Fruit fly (Drosophila melanogaster) whole organism, embryonic: Measurements from ENCODE around the gene CG10674.

ENCODE experiments used
- Abd-B ChIP-seq: fragments of 200-800 bp; sonication (Bioruptor generic); optimal IDR thresholded peaks from 2 replicates; lab custom pipeline; 2018; ENCODE audit warnings: missing biosample characterization, mild to moderate bottlenecking, missing genetic modification characterization, moderate library complexity
- BtbVII ChIP-seq: fragments of 200-800 bp; sonication (Bioruptor generic); optimal IDR thresholded peaks from 3 replicates; lab custom pipeline; 2017; ENCODE audit warnings: missing biosample characterization, mild to moderate bottlenecking, missing genetic modification characterization
- CG11456 ChIP-seq: fragments of 200-800 bp; sonication (Bioruptor generic); IDR thresholded peaks from 3 replicates; pipeline ENCODE4 v1.3.6; 2022; ENCODE audit warnings: missing biosample characterization, missing genetic modification characterization
- CG11504 ChIP-seq: fragments of 200-800 bp; sonication (Bioruptor generic); optimal IDR thresholded peaks from 3 replicates; lab custom pipeline; 2019; ENCODE audit warnings: missing biosample characterization, mild to moderate bottlenecking, missing genetic modification characterization, moderate library complexity
- CG11560 ChIP-seq: fragments of 200-800 bp; sonication (Bioruptor generic); IDR thresholded peaks from 3 replicates; pipeline ENCODE4 v1.3.6; 2022; ENCODE audit warnings: missing biosample characterization, missing genetic modification characterization
- CG12299 ChIP-seq: fragments of 200-800 bp; sonication (Bioruptor generic); optimal IDR thresholded peaks from 2 replicates; lab custom pipeline; 2018; ENCODE audit warnings: missing biosample characterization, mild to moderate bottlenecking, missing genetic modification characterization
- CG12391 ChIP-seq: fragments of 200-800 bp; sonication (Bioruptor generic); optimal IDR thresholded peaks from 3 replicates; lab custom pipeline; 2018; ENCODE audit warnings: missing biosample characterization, mild to moderate bottlenecking, missing genetic modification characterization, moderate library complexity
- CG13424 ChIP-seq: fragments of 200-800 bp; sonication (Bioruptor generic); optimal IDR thresholded peaks from 2 replicates; lab custom pipeline; 2019; ENCODE audit warnings: missing biosample characterization, mild to moderate bottlenecking, missing genetic modification characterization, moderate library complexity
- CG14014 ChIP-seq: fragments of 200-800 bp; sonication (Bioruptor generic); IDR thresholded peaks from 2 replicates; pipeline ENCODE4 v1.3.6; 2022; ENCODE audit warnings: missing biosample characterization, missing genetic modification characterization
- CG1647 ChIP-seq: fragments of 200-800 bp; sonication (Bioruptor generic); optimal IDR thresholded peaks from 3 replicates; lab custom pipeline; 2016; ENCODE audit warnings: missing biosample characterization, missing genetic modification characterization
- CG17361 ChIP-seq: fragments of 200-800 bp; sonication (Bioruptor generic); IDR thresholded peaks from 3 replicates; pipeline ENCODE4 v1.3.6; 2022; ENCODE audit warnings: missing biosample characterization, missing genetic modification characterization
- CG18476 ChIP-seq: fragments of 200-800 bp; sonication (Bioruptor generic); optimal IDR thresholded peaks from 2 replicates; lab custom pipeline; 2016; ENCODE audit warnings: missing biosample characterization, mild to moderate bottlenecking, missing genetic modification characterization
- CG18764 ChIP-seq: fragments of 200-800 bp; sonication (Bioruptor generic); optimal IDR thresholded peaks from 3 replicates; lab custom pipeline; 2016; ENCODE audit warnings: missing biosample characterization, missing genetic modification characterization
- CG2116 ChIP-seq: fragments of 200-800 bp; sonication (Bioruptor generic); optimal IDR thresholded peaks from 3 replicates; lab custom pipeline; 2018; ENCODE audit warnings: missing biosample characterization, mild to moderate bottlenecking, missing genetic modification characterization
- CG2712 ChIP-seq: fragments of 200-800 bp; optimal IDR thresholded peaks from 3 replicates; lab custom pipeline; 2019; ENCODE audit warnings: missing biosample characterization, mild to moderate bottlenecking, missing genetic modification characterization, moderate library complexity
- CG3838 ChIP-seq: fragments of 200-800 bp; sonication (Bioruptor generic); optimal IDR thresholded peaks from 3 replicates; lab custom pipeline; 2016; ENCODE audit warnings: missing biosample characterization, missing genetic modification characterization
- CG43689 ChIP-seq: fragments of 200-800 bp; sonication (Bioruptor generic); IDR thresholded peaks from 2 replicates; pipeline ENCODE4 v1.3.6; 2022; ENCODE audit warnings: missing biosample characterization, missing genetic modification characterization
- CG7745 ChIP-seq: fragments of 200-800 bp; sonication (Bioruptor generic); optimal IDR thresholded peaks from 2 replicates; lab custom pipeline; 2018; ENCODE audit warnings: missing biosample characterization, mild to moderate bottlenecking, missing genetic modification characterization, moderate library complexity
- CG8281 ChIP-seq: fragments of 200-800 bp; sonication (Bioruptor generic); optimal IDR thresholded peaks from 2 replicates; lab custom pipeline; 2018; ENCODE audit warnings: missing biosample characterization, mild to moderate bottlenecking, missing genetic modification characterization, moderate library complexity
- CG8924 ChIP-seq: fragments of 200-800 bp; optimal IDR thresholded peaks from 3 replicates; lab custom pipeline; 2019; ENCODE audit warnings: missing biosample characterization, mild to moderate bottlenecking, missing genetic modification characterization, moderate library complexity
- Camta ChIP-seq: fragments of 200-800 bp; sonication (Bioruptor generic); optimal IDR thresholded peaks from 2 replicates; lab custom pipeline; 2016; ENCODE audit warnings: missing biosample characterization, missing genetic modification characterization
- Chrac-16 ChIP-seq: fragments of 200-800 bp; sonication (Bioruptor generic); optimal IDR thresholded peaks from 3 replicates; lab custom pipeline; 2016; ENCODE audit warnings: missing biosample characterization, missing genetic modification characterization
- CkIIα-i1 ChIP-seq: fragments of 200-800 bp; sonication (Bioruptor generic); IDR thresholded peaks from 2 replicates; pipeline ENCODE4 v1.3.6; 2022; ENCODE audit warnings: missing biosample characterization, missing genetic modification characterization
- Deaf1 ChIP-seq: fragments of 200-800 bp; optimal IDR thresholded peaks from 3 replicates; lab custom pipeline; 2019; ENCODE audit warnings: missing biosample characterization, mild to moderate bottlenecking, missing genetic modification characterization, moderate library complexity
- Dek ChIP-seq: fragments of 200-800 bp; sonication (Bioruptor generic); optimal IDR thresholded peaks from 3 replicates; lab custom pipeline; 2019; ENCODE audit warnings: missing biosample characterization, mild to moderate bottlenecking, missing genetic modification characterization, moderate library complexity
- Dip2 ChIP-seq: fragments of 200-800 bp; sonication (Bioruptor generic); IDR thresholded peaks from 2 replicates; pipeline ENCODE4 v1.3.6; 2022; ENCODE audit warnings: missing biosample characterization, missing genetic modification characterization
- Dll ChIP-seq: fragments of 200-800 bp; sonication (Bioruptor generic); IDR thresholded peaks from 4 replicates; pipeline ENCODE4 v1.3.6; 2022; ENCODE audit warnings: missing biosample characterization, missing genetic modification characterization; ENCODE audit not compliant: partially characterized antibody
- HHEX ChIP-seq: fragments of 200-800 bp; sonication (Bioruptor generic); optimal IDR thresholded peaks from 3 replicates; lab custom pipeline; 2017; ENCODE audit warnings: missing biosample characterization, mild to moderate bottlenecking, missing genetic modification characterization, missing genetic modification reagents
- HmgD ChIP-seq: fragments of 200-800 bp; sonication (Bioruptor generic); optimal IDR thresholded peaks from 3 replicates; lab custom pipeline; 2016; ENCODE audit warnings: missing biosample characterization, missing genetic modification characterization
- Mad ChIP-seq: fragments of 200-800 bp; sonication (Bioruptor generic); optimal IDR thresholded peaks from 2 replicates; lab custom pipeline; 2016; ENCODE audit warnings: missing biosample characterization, missing genetic modification characterization
- Max ChIP-seq: fragments of 200-800 bp; sonication (Bioruptor generic); optimal IDR thresholded peaks from 2 replicates; lab custom pipeline; 2016; ENCODE audit warnings: missing biosample characterization, mild to moderate bottlenecking, missing genetic modification characterization
- Nf-YA ChIP-seq: fragments of 200-800 bp; sonication (Bioruptor generic); IDR thresholded peaks from 2 replicates; pipeline ENCODE4 v1.3.6; 2022; ENCODE audit warnings: missing biosample characterization, missing genetic modification characterization
- Ravus ChIP-seq: fragments of 200-800 bp; sonication (Bioruptor generic); IDR thresholded peaks from 2 replicates; pipeline ENCODE4 v1.3.6; 2022; ENCODE audit warnings: missing biosample characterization, missing genetic modification characterization
- Six4 ChIP-seq: fragments of 200-800 bp; sonication (Bioruptor generic); optimal IDR thresholded peaks from 2 replicates; lab custom pipeline; 2016; ENCODE audit warnings: missing biosample characterization, missing genetic modification characterization
- YL-1 ChIP-seq: fragments of 200-800 bp; sonication (Bioruptor generic); optimal IDR thresholded peaks from 3 replicates; lab custom pipeline; 2017; ENCODE audit warnings: missing biosample characterization, mild to moderate bottlenecking, missing genetic modification characterization
- ato ChIP-seq: fragments of 200-800 bp; sonication (Bioruptor generic); IDR thresholded peaks from 2 replicates; pipeline ENCODE4 v1.3.6; 2022; ENCODE audit warnings: missing biosample characterization, missing genetic modification characterization; ENCODE audit not compliant: partially characterized antibody
- btn ChIP-seq: fragments of 200-800 bp; sonication (Bioruptor generic); optimal IDR thresholded peaks from 2 replicates; lab custom pipeline; 2016; ENCODE audit warnings: missing biosample characterization, missing genetic modification characterization
- cas ChIP-seq: fragments of 200-800 bp; sonication (Bioruptor generic); IDR thresholded peaks from 2 replicates; pipeline ENCODE4 v1.3.6; 2022; ENCODE audit warnings: missing biosample characterization, missing genetic modification characterization
- gem ChIP-seq: fragments of 200-800 bp; sonication (Bioruptor generic); optimal IDR thresholded peaks from 2 replicates; lab custom pipeline; 2019; ENCODE audit warnings: missing biosample characterization, mild to moderate bottlenecking, missing genetic modification characterization, moderate library complexity
- grau ChIP-seq: fragments of 200-800 bp; optimal IDR thresholded peaks from 3 replicates; lab custom pipeline; 2019; ENCODE audit warnings: missing biosample characterization, mild to moderate bottlenecking, missing genetic modification characterization, moderate library complexity
- her ChIP-seq: fragments of 200-800 bp; sonication (Bioruptor generic); optimal IDR thresholded peaks from 2 replicates; lab custom pipeline; 2016; ENCODE audit warnings: missing biosample characterization, missing genetic modification characterization
- odd ChIP-seq: fragments of 200-800 bp; sonication (Bioruptor generic); optimal IDR thresholded peaks from 2 replicates; lab custom pipeline; 2017; ENCODE audit warnings: missing biosample characterization, mild to moderate bottlenecking, missing genetic modification characterization
- onecut ChIP-seq: fragments of 200-800 bp; sonication (Bioruptor generic); IDR thresholded peaks from 2 replicates; pipeline ENCODE4 v1.3.6; 2022; ENCODE audit warnings: missing biosample characterization, missing genetic modification characterization
- p53 ChIP-seq: fragments of 200-800 bp; sonication (Bioruptor generic); optimal IDR thresholded peaks from 2 replicates; lab custom pipeline; 2016; ENCODE audit warnings: missing biosample characterization, missing genetic modification characterization
- pho ChIP-seq: fragments of 200-800 bp; sonication (Bioruptor generic); optimal IDR thresholded peaks from 2 replicates; lab custom pipeline; 2016; ENCODE audit warnings: missing biosample characterization, missing genetic modification characterization
- pum ChIP-seq: fragments of 200-800 bp; sonication (Bioruptor generic); optimal IDR thresholded peaks from 2 replicates; lab custom pipeline; 2016; ENCODE audit warnings: missing biosample characterization, missing genetic modification characterization
- repo ChIP-seq: fragments of 200-800 bp; sonication (Bioruptor generic); optimal IDR thresholded peaks from 2 replicates; lab custom pipeline; 2016; ENCODE audit warnings: missing biosample characterization, missing genetic modification characterization
- ro ChIP-seq: fragments of 200-800 bp; sonication (Bioruptor generic); IDR thresholded peaks from 2 replicates; pipeline ENCODE4 v1.3.6; 2022; ENCODE audit warnings: missing biosample characterization, missing genetic modification characterization
- schlank ChIP-seq: fragments of 200-800 bp; sonication (Bioruptor generic); optimal IDR thresholded peaks from 2 replicates; lab custom pipeline; 2018; ENCODE audit warnings: missing biosample characterization, mild to moderate bottlenecking, missing genetic modification characterization
- tio ChIP-seq: fragments of 200-800 bp; sonication (Bioruptor generic); optimal IDR thresholded peaks from 2 replicates; lab custom pipeline; 2017; ENCODE audit warnings: missing biosample characterization, missing genetic modification characterization, inconsistent platforms
- trem ChIP-seq: fragments of 200-800 bp; optimal IDR thresholded peaks from 3 replicates; lab custom pipeline; 2019; ENCODE audit warnings: missing biosample characterization, mild to moderate bottlenecking, missing genetic modification characterization, moderate library complexity
- zfh2 ChIP-seq: fragments of 200-800 bp; sonication (Bioruptor generic); optimal IDR thresholded peaks from 2 replicates; lab custom pipeline; 2016; ENCODE audit warnings: missing biosample characterization, missing genetic modification characterization

The CG10674 gene

DNA sequence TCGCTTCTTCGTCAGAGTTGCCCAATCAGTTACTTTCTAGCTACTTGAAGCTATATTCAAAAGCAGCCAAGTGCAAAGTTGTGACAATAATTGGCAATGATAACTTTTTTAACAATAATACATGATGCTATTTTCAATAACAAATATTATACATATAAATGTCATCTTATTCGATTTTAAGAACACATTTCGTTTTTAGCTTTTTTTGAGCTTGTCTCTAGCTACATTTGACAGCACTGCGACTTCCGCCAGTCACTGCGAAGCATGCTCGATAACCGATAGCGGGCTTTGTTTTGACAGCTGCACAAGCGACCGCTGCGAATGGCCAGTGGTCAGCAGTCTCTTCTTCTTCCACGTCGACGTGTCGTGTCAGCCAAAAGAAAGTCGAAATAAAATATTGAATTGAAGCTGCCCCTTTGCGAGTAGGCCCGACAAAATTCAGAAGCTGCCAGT, 16.3 kb upstream of the CG10674 start, which contains the start of the genes Gen and Srp54k (continued):
- peak; percentile 35 for TF ChIP-seq Chrac-16 (GFP tag; lab: Kevin White, UChicago)
- peak; percentile 24 for TF ChIP-seq CG13424
- TF ChIP-seq cas, result no peak
- TF ChIP-seq zfh2 (GFP tag; lab: Kevin White, UChicago), result peak; percentile 40
- no peak for TF ChIP-seq Ravus
- TF ChIP-seq CG2116 (GFP tag; lab: Kevin White, UChicago), result peak; percentile 35
- no peak for TF ChIP-seq CG11504
- TF ChIP-seq Abd-B (GFP tag; lab: Kevin White, UChicago), result peak; percentile 20
- TF ChIP-seq YL-1 (GFP tag; lab: Kevin White, UChicago), result peak; percentile 96
- TF ChIP-seq CG7745 (tag; lab: Kevin White, UChicago), result no peak
- no peak for TF ChIP-seq tio (GFP tag; lab: Kevin White, UChicago)
- TF ChIP-seq Nf-YA (GFP tag; lab: Robert Waterston, UW), result no peak
- no peak for TF ChIP-seq p53
- TF ChIP-seq Mad (GFP tag; lab: Kevin White, UChicago), result peak; percentile 52
- peak; percentile 23 for TF ChIP-seq trem (tag; lab: Kevin White, UChicago)
- TF ChIP-seq gem (tag; lab: Kevin White, UChicago), result no peak
- no peak for TF ChIP-seq Max (GFP tag; lab: Kevin White, UChicago)
- TF ChIP-seq CG14014, result no peak
- no peak for TF ChIP-seq Deaf1
- no peak for TF ChIP-seq CG18476 (GFP tag; lab: Kevin White, UChicago)
- no peak for TF ChIP-seq Six4 (GFP tag; lab: Kevin White, UChicago)
- TF ChIP-seq schlank (tag; lab: Kevin White, UChicago), result no peak
- peak; percentile 48; the same call in 2 of the 4 replicates for TF ChIP-seq Dll (GFP tag; lab: Robert Waterston, UW)
- no peak for TF ChIP-seq CG17361
- no peak for TF ChIP-seq CG1647 (GFP tag; lab: Kevin White, UChicago)
- TF ChIP-seq Camta (GFP tag; lab: Kevin White, UChicago), result no peak
- TF ChIP-seq CG3838 (GFP tag; lab: Kevin White, UChicago), result no peak
- TF ChIP-seq CG11560, result no peak
- no peak for TF ChIP-seq BtbVII (GFP tag; lab: Kevin White, UChicago)
- peak; percentile 37 for TF ChIP-seq pho
- no peak for TF ChIP-seq HmgD (GFP tag; lab: Kevin White, UChicago)
- TF ChIP-seq Dek, result peak; percentile 38
- TF ChIP-seq CG12391 (tag; lab: Kevin White, UChicago), result peak; percentile 70
- no peak for TF ChIP-seq grau (tag; lab: Kevin White, UChicago)
- TF ChIP-seq CG18764 (GFP tag; lab: Kevin White, UChicago), result no peak
- no peak for TF ChIP-seq repo (GFP tag; lab: Kevin White, UChicago)
- no peak for TF ChIP-seq CG2712 (tag; lab: Kevin White, UChicago)
- TF ChIP-seq HHEX (GFP tag; lab: Kevin White, UChicago), result no peak
- no peak for TF ChIP-seq Dip2 (GFP tag; lab: Robert Waterston, UW)
- TF ChIP-seq her (GFP tag; lab: Kevin White, UChicago), result no peak
- TF ChIP-seq ato (GFP tag; lab: Robert Waterston, UW), result no peak
- no peak for TF ChIP-seq CG8281
- TF ChIP-seq onecut (GFP tag; lab: Robert Waterston, UW), result peak; percentile 34; the same call in 1 of the 2 replicates
- peak; percentile 58; the same call in 1 of the 3 replicates for TF ChIP-seq CG11456 (GFP tag; lab: Robert Waterston, UW)
- TF ChIP-seq CG12299 (tag; lab: Kevin White, UChicago), result no peak
- TF ChIP-seq CG8924 (tag; lab: Kevin White, UChicago), result no peak
- no peak for TF ChIP-seq CG43689 (GFP tag; lab: Robert Waterston, UW)
- no peak for TF ChIP-seq btn
- no peak for TF ChIP-seq pum
- TF ChIP-seq CkIIα-i1, result no peak
- TF ChIP-seq ro (GFP tag; lab: Robert Waterston, UW), result no peak
- TF ChIP-seq odd (GFP tag; lab: Kevin White, UChicago), result no peak
